Fruit fly (Drosophila melanogaster): Measurements from ENCODE around the gene CG44271.

The CG44271 gene

dm6 chr2L:6787029-6787972, 39.6 kb upstream of the CG44271 start:
- TF ChIP-seq CG9948 (tag; optimal IDR thresholded peaks at IDR 0.05) (peak; percentile 93), CG12605 (GFP tag; IDR thresholded peaks at IDR 0.05) (peak; percentile 46; the same call in 1 of the 2 replicates), fd96Ca (GFP tag; IDR thresholded peaks at IDR 0.05) (peak; percentile 94), CG32121 (GFP tag; IDR thresholded peaks at IDR 0.05) (peak; percentile 89), Pif1B (GFP tag; optimal IDR thresholded peaks at IDR 0.05) (peak; percentile 86), D1 (tag; optimal IDR thresholded peaks at IDR 0.05) (peak; percentile 91), CG15710 (tag; optimal IDR thresholded peaks at IDR 0.05) (peak; percentile 94), CG14655 (GFP tag; optimal IDR thresholded peaks at IDR 0.05) (peak; percentile 97), gl (tag; optimal IDR thresholded peaks at IDR 0.05) (peak; percentile 52), Pif1A (GFP tag; optimal IDR thresholded peaks at IDR 0.05) (peak; percentile 93), CG8301 (tag; optimal IDR thresholded peaks at IDR 0.05) (peak; percentile 97), Ets98B (GFP tag; IDR thresholded peaks at IDR 0.05) (peak; percentile 96), CG17806 (tag; optimal IDR thresholded peaks at IDR 0.05) (peak; percentile 83), CG4496 (GFP tag; IDR thresholded peaks at IDR 0.05) (peak; percentile 94), CG8159 (tag; optimal IDR thresholded peaks at IDR 0.05) (peak; percentile 95), CG10348 (GFP tag; IDR thresholded peaks at IDR 0.05) (peak; percentile 80), EcR (GFP tag; optimal IDR thresholded peaks at IDR 0.05) (peak; percentile 90), CG34367 (tag; optimal IDR thresholded peaks at IDR 0.05) (peak; percentile 85), CG13204 (GFP tag; optimal IDR thresholded peaks at IDR 0.05) (peak; percentile 80), Snoo (tag; optimal IDR thresholded peaks at IDR 0.05) (peak; percentile 90), rn (GFP tag; IDR thresholded peaks at IDR 0.05) (peak; percentile 78)

- no peak for TF ChIP-seq CG9948 (tag; optimal IDR thresholded peaks at IDR 0.05)
- TF ChIP-seq CG12605 (GFP tag; IDR thresholded peaks at IDR 0.05), result peak; percentile 43; the same call in 1 of the 2 replicates
These were observed 38.9 kb upstream of the CG44271 start, which contains the start of gene nrv1 for dm6 chr2L:6786674-6787028. TSS of gene nrv1 (minus strand) at chr2L:6786861.

- TF ChIP-seq rn (GFP tag; IDR thresholded peaks at IDR 0.05) (no peak), gl (tag; optimal IDR thresholded peaks at IDR 0.05) (no peak), CG13204 (GFP tag; optimal IDR thresholded peaks at IDR 0.05) (no peak), CG15710 (tag; optimal IDR thresholded peaks at IDR 0.05) (no peak), Snoo (tag; optimal IDR thresholded peaks at IDR 0.05) (no peak), CG9948 (tag; optimal IDR thresholded peaks at IDR 0.05) (no peak), CG4496 (GFP tag; IDR thresholded peaks at IDR 0.05) (no peak), CG8301 (tag; optimal IDR thresholded peaks at IDR 0.05) (no peak), CG17806 (tag; optimal IDR thresholded peaks at IDR 0.05) (no peak), Ets98B (GFP tag; IDR thresholded peaks at IDR 0.05) (no peak), CG34367 (tag; optimal IDR thresholded peaks at IDR 0.05) (no peak), fd96Ca (GFP tag; IDR thresholded peaks at IDR 0.05) (no peak), CG10348 (GFP tag; IDR thresholded peaks at IDR 0.05) (no peak), CG32121 (GFP tag; IDR thresholded peaks at IDR 0.05) (no peak), EcR (GFP tag; optimal IDR thresholded peaks at IDR 0.05) (no peak), D1 (tag; optimal IDR thresholded peaks at IDR 0.05) (no peak)
These were observed 37.9 kb upstream of the CG44271 start for dm6 chr2L:6785583-6785982.

- TF ChIP-seq Pif1A (GFP tag; optimal IDR thresholded peaks at IDR 0.05), result no peak
- TF ChIP-seq EcR (GFP tag; optimal IDR thresholded peaks at IDR 0.05), result peak; percentile 22
These were observed 36.5 kb upstream of the CG44271 start for dm6 chr2L:6784235-6784634.

dm6 chr2L:6783395-6783794, 35.7 kb upstream of the CG44271 start:
- no peak for TF ChIP-seq CG10348 (GFP tag; IDR thresholded peaks at IDR 0.05)
- peak; percentile 65; the same call in 2 of the 3 replicates for TF ChIP-seq CG4496 (GFP tag; IDR thresholded peaks at IDR 0.05)

DNA sequence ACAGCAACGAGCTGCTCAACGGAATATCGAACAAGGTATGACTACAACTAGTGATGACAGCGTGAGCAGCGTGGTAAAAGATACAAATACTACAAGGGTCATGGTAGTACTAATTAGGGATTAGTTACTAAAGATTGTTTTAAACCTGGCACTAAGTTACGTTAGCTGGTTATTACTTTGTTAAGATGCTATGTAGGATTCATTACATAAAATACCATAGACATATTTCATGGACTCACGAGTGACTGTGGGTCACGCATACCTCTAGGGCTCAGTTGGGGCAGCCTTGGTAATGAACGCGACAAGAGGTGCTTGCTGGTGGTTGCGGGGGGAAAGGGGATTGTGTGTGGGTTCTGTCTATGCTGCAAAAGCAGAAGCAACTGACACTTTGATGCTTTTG, 27.1 kb upstream of the CG44271 start:
- TF ChIP-seq EcR (GFP tag; optimal IDR thresholded peaks at IDR 0.05) (no peak), CG15710 (tag; optimal IDR thresholded peaks at IDR 0.05) (no peak), CG8301 (tag; optimal IDR thresholded peaks at IDR 0.05) (no peak), Snoo (tag; optimal IDR thresholded peaks at IDR 0.05) (no peak), fd96Ca (GFP tag; IDR thresholded peaks at IDR 0.05) (no peak)

- no peak for TF ChIP-seq CG15710 (tag; optimal IDR thresholded peaks at IDR 0.05)
- no peak for TF ChIP-seq Ets98B (GFP tag; IDR thresholded peaks at IDR 0.05)
- no peak for TF ChIP-seq Pif1A (GFP tag; optimal IDR thresholded peaks at IDR 0.05)
These were observed 25.9 kb upstream of the CG44271 start, which contains the start of gene CG17378 for dm6 chr2L:6773645-6774044. TSS of gene CG17378 (plus strand) at chr2L:6774041.

All from whole organism, pupa.